Worm (Caenorhabditis elegans): ENCODE data around the gene str-168.

DNA sequence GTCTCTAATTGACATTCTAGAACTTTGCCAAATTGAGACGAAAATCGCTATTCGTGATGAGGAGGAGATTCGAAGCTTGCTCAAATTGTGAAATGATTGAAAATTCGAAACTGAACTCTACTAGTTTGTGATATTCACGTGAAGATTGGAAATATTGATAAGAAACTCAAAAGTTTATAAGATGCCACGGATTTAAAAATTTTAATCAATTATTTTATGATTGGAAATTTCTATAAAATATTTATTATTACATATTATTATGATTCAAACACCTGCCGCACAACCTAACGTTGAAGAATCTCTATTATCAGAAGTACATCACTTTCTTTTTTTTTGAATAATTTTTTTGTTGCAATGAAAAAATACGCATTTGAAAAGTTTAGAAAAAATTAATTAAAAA is 49.8 kb downstream of the str-168 start, which contains the start of gene E03H12.7:
- TF ChIP-seq him-1 (tag; optimal IDR thresholded peaks at IDR 0.05) (no peak), dao-5 (tag; optimal IDR thresholded peaks at IDR 0.05) (no peak), W03F9.2 (tag; optimal IDR thresholded peaks at IDR 0.05) (no peak)
